Worm (Caenorhabditis elegans): ENCODE results near the gene spe-18.

DNA sequence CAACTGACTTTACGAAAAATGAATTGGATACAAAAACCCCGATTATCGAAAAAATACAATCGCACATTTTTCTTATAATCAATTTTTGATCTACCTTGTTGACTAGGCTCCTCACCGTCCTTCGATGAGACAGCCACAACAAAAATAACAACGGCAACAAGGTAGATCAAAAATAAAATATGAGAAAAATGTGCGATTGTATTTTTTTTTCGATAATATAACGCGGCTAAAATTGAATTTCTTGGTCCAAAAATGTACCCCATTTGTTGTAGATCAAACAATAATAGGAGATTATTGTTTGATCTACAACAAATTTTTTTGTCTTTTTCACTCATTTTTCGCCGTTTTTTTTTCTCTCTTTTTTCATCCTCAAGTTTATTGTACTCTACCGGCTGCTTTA is 22.6 kb downstream of the spe-18 start:
- no peak for TF ChIP-seq R02D3.7 (tag; optimal IDR thresholded peaks at IDR 0.05)
- no peak for TF ChIP-seq lin-39 (tag; optimal IDR thresholded peaks at IDR 0.05)
- no peak for TF ChIP-seq zag-1 (tag; optimal IDR thresholded peaks at IDR 0.05)
- TF ChIP-seq nhr-77 (tag; optimal IDR thresholded peaks at IDR 0.05) = no peak
- no peak for TF ChIP-seq elt-1 (tag; optimal IDR thresholded peaks at IDR 0.05)
